Worm (Caenorhabditis elegans): ENCODE data around the gene dsh-1.

dsh-1 gene

DNA sequence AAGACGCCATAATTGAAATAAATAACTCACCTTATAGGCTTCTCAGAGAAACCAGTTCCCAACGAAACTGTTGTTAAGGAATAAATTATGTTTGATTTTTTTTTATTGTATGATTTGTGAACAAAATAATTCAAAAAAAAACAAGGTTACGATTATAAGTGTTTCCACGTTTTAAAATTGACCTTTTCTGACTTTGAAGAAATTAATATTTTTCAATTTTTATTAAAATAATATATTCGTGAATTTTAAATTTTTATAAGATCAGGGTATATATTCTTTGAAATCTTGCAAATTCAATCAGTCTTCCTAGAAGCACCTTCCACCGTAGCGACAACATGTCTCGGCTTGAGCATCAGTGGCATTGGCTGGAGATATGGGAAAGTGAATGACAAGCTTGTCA, 50.8 kb downstream of the dsh-1 start, which contains the start of gene C27D6.3:
TSS of gene C27D6.3 (minus strand) at position 101 of the 400 bp plus-strand sequence.
- TF ChIP-seq ceh-58 (GFP tag; IDR thresholded peaks at IDR 0.05) (no peak), madf-6 (GFP tag; IDR thresholded peaks at IDR 0.05) (no peak), nhr-80 (tag; optimal IDR thresholded peaks at IDR 0.05) (no peak), snpc-3.4 (tag; optimal IDR thresholded peaks at IDR 0.05) (no peak), B0019.2 (GFP tag; conservative IDR thresholded peaks at IDR 0.05) (no peak), hlh-12 (tag; optimal IDR thresholded peaks at IDR 0.05) (no peak), aptf-2 (GFP tag; conservative IDR thresholded peaks at IDR 0.05) (no peak), egl-44 (GFP tag; IDR thresholded peaks at IDR 0.05) (no peak), ceh-79 (tag; optimal IDR thresholded peaks at IDR 0.05) (no peak), ztf-18 (tag; optimal IDR thresholded peaks at IDR 0.05) (no peak), F55B11.4 (tag; optimal IDR thresholded peaks at IDR 0.05; ENCODE audit: borderline replicate concordance, insufficient read depth) (no peak), ets-4 (GFP tag; optimal IDR thresholded peaks at IDR 0.05) (no peak), rpc-1 (optimal IDR thresholded peaks at IDR 0.05) (no peak), rpc-1 (tag; optimal IDR thresholded peaks at IDR 0.05) (no peak), snpc-1.1 (tag; optimal IDR thresholded peaks at IDR 0.05; ENCODE audit: insufficient read depth) (no peak)

DNA sequence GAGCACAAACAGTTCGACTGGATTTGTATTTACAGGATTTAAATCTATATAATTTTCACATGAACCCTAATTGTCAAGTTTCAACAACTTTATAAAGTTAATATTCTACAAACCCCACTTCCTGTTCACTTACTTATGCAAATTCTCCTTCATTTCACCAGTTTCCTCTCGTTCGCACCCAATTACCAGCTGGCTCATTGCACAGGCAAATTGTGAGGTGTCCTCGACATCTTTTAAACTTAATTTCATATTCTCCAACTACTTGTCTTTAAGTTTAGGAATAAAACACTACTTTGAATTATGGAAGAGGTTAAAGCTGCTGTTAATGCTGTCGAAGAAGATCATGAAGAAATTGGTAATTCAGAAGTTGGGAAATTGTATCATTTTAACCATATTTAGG, 52.7 kb downstream of the dsh-1 start, which contains the start of gene C27D6.1:
TSS of gene C27D6.1 (plus strand) at position 301 of the 400 bp plus-strand sequence.
- no peak for TF ChIP-seq snpc-1.3 (tag; optimal IDR thresholded peaks at IDR 0.05; ENCODE audit: insufficient read depth)
- no peak for TF ChIP-seq nhr-27 (tag; optimal IDR thresholded peaks at IDR 0.05)

ce11 chrII:5171610-5172009, 53.6 kb downstream of the dsh-1 start, which contains the start of gene C27D6.15:
TSS of gene C27D6.15 (plus strand) at chrII:5171910.
- TF ChIP-seq madf-10 (tag; optimal IDR thresholded peaks at IDR 0.05) = no peak

DNA sequence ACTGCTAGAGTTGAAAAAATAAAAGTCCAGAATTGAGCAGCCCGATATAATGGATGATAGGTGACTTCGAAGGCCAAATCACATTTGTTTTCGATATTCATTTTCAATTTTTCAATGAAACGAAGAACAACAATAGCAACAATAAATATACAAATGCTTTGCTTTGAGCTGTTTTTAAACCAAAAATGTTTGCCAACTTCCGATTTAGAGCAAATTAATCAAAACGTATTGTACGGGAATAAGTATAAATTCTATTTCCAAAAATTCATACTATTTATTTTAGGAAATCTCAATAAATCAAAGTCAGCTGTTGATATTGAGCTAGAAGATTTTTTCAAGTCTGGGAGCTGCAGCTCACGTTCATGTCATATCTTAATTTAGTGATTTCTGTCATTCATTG, 54.3 kb downstream of the dsh-1 start, which contains the start of gene srb-1:
TSS of gene srb-1 (minus strand) at position 101 of the 400 bp plus-strand sequence.
- TF ChIP-seq ceh-27 (GFP tag; optimal IDR thresholded peaks at IDR 0.05) (no peak), snpc-3.4 (tag; optimal IDR thresholded peaks at IDR 0.05) (no peak), repo-1 (tag; optimal IDR thresholded peaks at IDR 0.05) (no peak), ztf-26 (tag; optimal IDR thresholded peaks at IDR 0.05) (no peak), D2030.7 (GFP tag; IDR thresholded peaks at IDR 0.05) (no peak), bed-2 (GFP tag; IDR thresholded peaks at IDR 0.05) (no peak), snpc-1.3 (tag; optimal IDR thresholded peaks at IDR 0.05; ENCODE audit: insufficient read depth) (no peak), egrh-3 (GFP tag; IDR thresholded peaks at IDR 0.05) (no peak)

DNA sequence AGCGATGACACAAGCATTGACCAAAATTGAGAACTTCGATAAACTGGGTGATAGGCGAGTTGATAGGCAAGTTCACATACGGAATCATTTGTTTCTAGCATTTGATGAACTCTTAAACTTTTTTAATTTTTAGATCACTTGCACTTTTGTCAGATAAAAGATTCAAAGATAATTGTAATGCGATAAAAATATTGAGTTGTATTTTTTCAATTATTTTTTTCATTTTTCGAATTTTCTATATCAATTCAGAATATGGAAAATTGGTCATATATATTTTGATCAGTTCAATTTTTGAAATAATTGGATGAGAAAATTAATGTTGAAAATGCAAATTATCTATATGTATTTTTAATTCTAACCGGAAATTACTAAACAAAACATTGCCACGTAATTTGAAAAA, 58.4 kb downstream of the dsh-1 start, which contains the start of gene srb-3:
TSS of gene srb-3 (minus strand) at position 101 of the 400 bp plus-strand sequence.
- no peak for TF ChIP-seq nhr-27 (tag; optimal IDR thresholded peaks at IDR 0.05)
- TF ChIP-seq C06A6.2 (GFP tag; conservative IDR thresholded peaks at IDR 0.05) = no peak
- no peak for TF ChIP-seq dpl-1 (GFP tag; optimal IDR thresholded peaks at IDR 0.05)
- TF ChIP-seq Y95B8A.8 (GFP tag; IDR thresholded peaks at IDR 0.05) = no peak
- TF ChIP-seq F49E8.2 (tag; optimal IDR thresholded peaks at IDR 0.05; ENCODE audit: insufficient read depth) = no peak
- no peak for TF ChIP-seq ceh-27 (GFP tag; optimal IDR thresholded peaks at IDR 0.05)
- no peak for TF ChIP-seq nfya-1 (tag; optimal IDR thresholded peaks at IDR 0.05; ENCODE audit: borderline replicate concordance, insufficient read depth)
- TF ChIP-seq nhr-120 (GFP tag; IDR thresholded peaks at IDR 0.05) = no peak
- TF ChIP-seq efl-1 (GFP tag; optimal IDR thresholded peaks at IDR 0.05) = no peak
- TF ChIP-seq aptf-2 (GFP tag; conservative IDR thresholded peaks at IDR 0.05) = no peak
- TF ChIP-seq F22D6.2 (tag; optimal IDR thresholded peaks at IDR 0.05) = no peak
- no peak for TF ChIP-seq unc-62 (GFP tag; optimal IDR thresholded peaks at IDR 0.05)
- TF ChIP-seq chd-7 (tag; optimal IDR thresholded peaks at IDR 0.05) = no peak
- TF ChIP-seq F52B5.7 (tag; optimal IDR thresholded peaks at IDR 0.05) = no peak
- no peak for TF ChIP-seq F10E7.11 (tag; optimal IDR thresholded peaks at IDR 0.05)
- no peak for TF ChIP-seq madf-8 (GFP tag; conservative IDR thresholded peaks at IDR 0.05)
- no peak for TF ChIP-seq K11D2.4 (GFP tag; IDR thresholded peaks at IDR 0.05)
- no peak for TF ChIP-seq nfya-2 (GFP tag; IDR thresholded peaks at IDR 0.05)

Measured in whole organism, young adult.